Fruit fly (Drosophila melanogaster): ENCODE measurements around the gene cv-d.

cv-d gene

DNA sequence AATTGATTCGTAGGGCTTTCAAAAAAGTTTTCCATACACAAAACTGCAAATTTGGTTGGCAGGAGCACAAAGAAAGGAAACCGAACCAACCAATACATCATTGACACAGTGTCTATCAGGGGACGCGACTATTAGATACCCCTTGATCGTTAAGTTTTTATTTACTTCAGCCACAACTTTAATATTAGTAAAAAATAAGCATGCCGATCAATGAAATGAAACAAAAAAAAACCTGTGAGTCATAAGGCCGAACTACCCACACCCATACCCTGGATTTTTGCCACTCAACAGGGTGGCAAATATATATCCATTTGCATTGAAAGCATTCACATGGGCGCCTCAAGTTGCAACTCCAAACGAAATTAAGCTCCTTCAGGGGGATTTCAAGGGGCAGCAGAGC lies 37.1 kb downstream of the cv-d start (continued):
- TF ChIP-seq CG8281 (tag; optimal IDR thresholded peaks at IDR 0.05) (no peak), CG1792 (GFP tag; optimal IDR thresholded peaks at IDR 0.05) (no peak), dmrt11E (tag; optimal IDR thresholded peaks at IDR 0.05) (peak; percentile 32), Sox102F (GFP tag; optimal IDR thresholded peaks at IDR 0.05) (peak; percentile 47), CG4730 (GFP tag; IDR thresholded peaks at IDR 0.05) (0 out of 2 replicates have a peak, but pooled peaks have one; percentile 39), sob (GFP tag; IDR thresholded peaks at IDR 0.05) (peak; percentile 50; the same call in 1 of the 2 replicates), Ets65A (GFP tag) (peak; percentile 92), chif (GFP tag; optimal IDR thresholded peaks at IDR 0.05) (peak; percentile 34 to 39), mam (GFP tag; optimal IDR thresholded peaks at IDR 0.05) (no peak), B-H1 (GFP tag; IDR thresholded peaks at IDR 0.05) (peak; percentile 16; the same call in 1 of the 3 replicates), ken (GFP tag; IDR thresholded peaks at IDR 0.05) (peak; percentile 35; the same call in 1 of the 3 replicates), Pdp1 (GFP tag; optimal IDR thresholded peaks at IDR 0.05) (peak in 1 of 2 experiments; percentile 2), Ada2b (GFP tag; IDR thresholded peaks at IDR 0.05) (0 out of 2 replicates have a peak, but pooled peaks have one; percentile 20), CG3726 (GFP tag; IDR thresholded peaks at IDR 0.05) (no peak), CG11456 (GFP tag; IDR thresholded peaks at IDR 0.05) (peak; percentile 57; the same call in 1 of the 3 replicates)

DNA sequence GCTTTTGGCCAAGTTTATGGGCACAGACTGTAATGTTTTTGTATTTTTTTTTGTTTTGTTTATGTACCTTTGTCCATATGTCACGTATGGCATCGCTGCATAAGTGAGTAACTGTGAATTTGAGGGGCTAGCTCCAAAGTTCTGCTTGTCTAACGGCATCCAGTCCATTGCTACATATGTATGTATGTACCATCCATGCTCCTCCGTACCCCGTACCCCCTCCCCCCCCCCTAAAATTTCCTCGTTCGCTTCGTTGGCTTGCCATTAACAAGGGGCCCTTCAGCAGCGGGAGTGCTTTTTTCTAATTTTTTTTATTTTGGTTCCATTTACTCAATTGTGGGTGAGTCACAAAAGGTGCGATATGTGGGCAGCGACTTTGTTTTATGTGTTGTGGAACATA lies 39.2 kb downstream of the cv-d start:
- peak; percentile 71; the same call in 2 of the 3 replicates for TF ChIP-seq sr (GFP tag; IDR thresholded peaks at IDR 0.05)
- peak; percentile 49 for TF ChIP-seq kni (GFP tag; optimal IDR thresholded peaks at IDR 0.05)
- TF ChIP-seq ssp (GFP tag; IDR thresholded peaks at IDR 0.05): no peak
- TF ChIP-seq crol (GFP tag; IDR thresholded peaks at IDR 0.05): peak; percentile 83
- no peak for TF ChIP-seq wdn (GFP tag; IDR thresholded peaks at IDR 0.05)
- no peak for TF ChIP-seq CG7745 (tag; optimal IDR thresholded peaks at IDR 0.05)

DNA sequence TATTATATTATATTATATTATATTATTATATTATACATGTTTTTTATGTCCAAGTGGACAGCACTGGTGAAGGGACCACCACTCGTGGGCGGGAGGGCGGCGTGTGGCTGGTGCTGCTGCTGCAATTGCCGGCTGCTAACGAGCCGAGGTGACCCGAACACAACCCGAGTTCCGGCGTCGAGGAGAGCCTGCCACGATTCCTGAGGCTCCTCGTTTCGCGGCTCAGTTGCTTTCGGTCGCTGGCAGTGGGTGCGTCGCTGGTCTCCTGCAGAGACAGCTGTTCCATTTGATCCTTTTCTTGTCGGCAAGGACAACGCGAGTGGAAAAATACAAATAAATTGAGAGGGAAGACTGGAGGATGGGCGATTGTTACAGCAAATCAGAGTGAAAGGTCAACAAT lies 43.0 kb downstream of the cv-d start:
- TF ChIP-seq NfI (GFP tag; optimal IDR thresholded peaks at IDR 0.05) (no peak), CG10543 (GFP tag; optimal IDR thresholded peaks at IDR 0.05) (peak; percentile 11), danr (GFP tag; IDR thresholded peaks at IDR 0.05) (no peak), NFAT (GFP tag; IDR thresholded peaks at IDR 0.05) (no peak), Sry-β (GFP tag; optimal IDR thresholded peaks at IDR 0.05) (peak; percentile 36), C15 (GFP tag; IDR thresholded peaks at IDR 0.05) (no peak), fu2 (GFP tag; optimal IDR thresholded peaks at IDR 0.05) (no peak), Eip74EF (GFP tag; optimal IDR thresholded peaks at IDR 0.05) (no peak), schlank (tag; optimal IDR thresholded peaks at IDR 0.05) (no peak), Hr78 (GFP tag; optimal IDR thresholded peaks at IDR 0.05) (no peak), chinmo (GFP tag; IDR thresholded peaks at IDR 0.05; ENCODE audit: partially characterized antibody) (0 out of 4 replicates have a peak, but pooled peaks have one; percentile 22), scrt (GFP tag; optimal IDR thresholded peaks at IDR 0.05) (no peak), lov (optimal IDR thresholded peaks at IDR 0.05) (no peak), lov (GFP tag; IDR thresholded peaks at IDR 0.05) (0 out of 3 replicates have a peak, but pooled peaks have one; percentile 38), hkb (optimal IDR thresholded peaks at IDR 0.05) (no peak), hkb (GFP tag; IDR thresholded peaks at IDR 0.05) (no peak), CG16779 (GFP tag; IDR thresholded peaks at IDR 0.05) (0 out of 2 replicates have a peak, but pooled peaks have one; percentile 12), emc (GFP tag; optimal IDR thresholded peaks at IDR 0.05) (no peak), repo (GFP tag; optimal IDR thresholded peaks at IDR 0.05) (no peak), run (tag; optimal IDR thresholded peaks at IDR 0.05) (no peak), Awh (GFP tag; IDR thresholded peaks at IDR 0.05) (no peak), dimm (GFP tag; IDR thresholded peaks at IDR 0.05) (no peak), CG1603 (tag; optimal IDR thresholded peaks at IDR 0.05) (no peak), br (optimal IDR thresholded peaks at IDR 0.05) (no peak), CG9437 (GFP tag; optimal IDR thresholded peaks at IDR 0.05) (no peak), peb (GFP tag; IDR thresholded peaks at IDR 0.05) (no peak), Deaf1 (tag; optimal IDR thresholded peaks at IDR 0.05) (peak; percentile 97), Hr51 (GFP tag; optimal IDR thresholded peaks at IDR 0.05) (no peak), grn (GFP tag; optimal IDR thresholded peaks at IDR 0.05) (no peak)
